Fruit fly (Drosophila melanogaster) whole organism, wandering third instar larva: Measurements from ENCODE around the gene CG13380.

Experiments
- Abd-B ChIP-seq: fragments of >200 bp; optimal IDR thresholded peaks from 2 replicates; lab custom pipeline; 2017; ENCODE audit warnings: missing biosample characterization, missing genetic modification characterization
- CrebA ChIP-seq: fragments of 200-800 bp; sonication (Bioruptor generic); optimal IDR thresholded peaks from 2 replicates; lab custom pipeline; 2016; ENCODE audit warnings: missing biosample characterization, mild to moderate bottlenecking, missing genetic modification characterization, borderline replicate concordance
- Dfd ChIP-seq: fragments of >200 bp; optimal IDR thresholded peaks from 2 replicates; lab custom pipeline; 2017; ENCODE audit warnings: missing biosample characterization, missing genetic modification characterization
- Hr83 ChIP-seq: fragments of 200-300 bp; sonication (Bioruptor generic); optimal IDR thresholded peaks from 2 replicates; lab custom pipeline; 2016; ENCODE audit warnings: missing biosample characterization, mild to moderate bottlenecking, missing genetic modification characterization, moderate library complexity; ENCODE audit not compliant: poor library complexity, severe bottlenecking
- Jra ChIP-seq: sonication (Bioruptor generic); optimal IDR thresholded peaks from 2 replicates; lab custom pipeline; 2016; ENCODE audit warnings: missing biosample characterization, missing genetic modification characterization
- Myc ChIP-seq: fragments of >200 bp; optimal IDR thresholded peaks from 2 replicates; lab custom pipeline; 2017
- brk ChIP-seq: fragments of 200-800 bp; sonication (Bioruptor generic); optimal IDR thresholded peaks from 2 replicates; lab custom pipeline; 2016; ENCODE audit warnings: missing biosample characterization, mild to moderate bottlenecking, missing genetic modification characterization
- dl ChIP-seq, 2 experiments: fragments of 175-275, 200-275 bp in 1 of 2; fragments of 200-275 bp in 1 of 2; sonication (Bioruptor generic); optimal IDR thresholded peaks; lab custom pipeline; 2018; ENCODE audit warnings: mild to moderate bottlenecking in 2 of 2, missing biosample characterization in 2 of 2, missing genetic modification characterization in 2 of 2, moderate library complexity in 2 of 2; ENCODE audit not compliant: partially characterized antibody in 2 of 2, insufficient read depth in 1 of 2
- dmrt93B ChIP-seq: fragments of 200-800 bp; sonication (Bioruptor generic); optimal IDR thresholded peaks from 2 replicates; lab custom pipeline; 2018; ENCODE audit warnings: missing biosample characterization, mild to moderate bottlenecking, missing genetic modification characterization
- fru ChIP-seq: fragments of 200-800 bp; sonication (Bioruptor generic); optimal IDR thresholded peaks from 3 replicates; lab custom pipeline; 2016; ENCODE audit warnings: missing biosample characterization, mild to moderate bottlenecking, missing genetic modification characterization
- h ChIP-seq: fragments of 200-800 bp; sonication (Bioruptor generic); optimal IDR thresholded peaks from 3 replicates; lab custom pipeline; 2016; ENCODE audit warnings: missing biosample characterization, mild to moderate bottlenecking, missing genetic modification characterization
- jim ChIP-seq: fragments of 175-275, 200-325 bp; sonication (Bioruptor generic); optimal IDR thresholded peaks from 2 replicates; lab custom pipeline; 2016; ENCODE audit warnings: missing biosample characterization, mild to moderate bottlenecking, missing genetic modification characterization
- psq ChIP-seq: fragments of 200-800 bp; sonication (Bioruptor generic); optimal IDR thresholded peaks from 3 replicates; lab custom pipeline; 2017; ENCODE audit warnings: missing biosample characterization, mild to moderate bottlenecking, missing genetic modification characterization, moderate library complexity
- usp ChIP-seq: fragments of >200 bp; optimal IDR thresholded peaks from 2 replicates; lab custom pipeline; 2017; ENCODE audit warnings: missing biosample characterization, missing genetic modification characterization

DNA sequence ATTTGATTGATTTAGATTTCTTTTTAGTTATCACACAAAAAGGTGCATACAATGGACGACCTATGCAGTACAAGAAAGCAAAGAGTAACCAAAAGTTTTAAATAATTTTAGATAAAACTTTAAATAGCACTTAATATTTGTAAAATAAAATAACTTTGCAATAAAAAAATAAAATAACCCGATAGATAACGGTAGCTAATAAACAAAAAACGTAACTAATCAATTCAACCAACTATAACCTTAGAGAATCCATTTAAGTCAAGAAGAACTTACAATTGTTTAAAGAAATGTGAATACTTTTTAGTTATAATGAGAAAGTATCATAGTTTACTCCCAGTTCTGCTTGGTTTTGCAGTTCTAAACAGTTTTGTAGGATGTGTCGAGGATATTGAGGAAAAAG lies 8.4 kb downstream of the CG13380 start, which contains the start of gene CG32201:
- TF ChIP-seq Dfd (GFP tag; lab: Kevin White, UChicago) (no peak), jim (no peak), Hr83 (GFP tag; lab: Kevin White, UChicago) (no peak), brk (GFP tag; lab: Kevin White, UChicago) (no peak), CrebA (GFP tag; lab: Kevin White, UChicago) (no peak), fru (no peak), h (GFP tag; lab: Kevin White, UChicago) (no peak), Abd-B (GFP tag; lab: Kevin White, UChicago) (no peak), usp (no peak), dl (GFP tag; optimal IDR thresholded peaks at IDR 0.05; lab: Kevin White, UChicago; ENCODE audit: insufficient read depth in 1 of 2, partially characterized antibody in 2 of 2) (no peak), Jra (GFP tag; lab: Kevin White, UChicago) (no peak), Myc (lab: Kevin White, UChicago) (no peak), dmrt93B (GFP tag; lab: Kevin White, UChicago) (no peak), psq (GFP tag; lab: Kevin White, UChicago) (no peak)
